Fruit fly (Drosophila melanogaster) whole organism, embryonic: ENCODE measurements around the gene CG31638.

ENCODE experiments used
- Antp ChIP-seq: fragments of 200-800 bp; sonication (Bioruptor generic); optimal IDR thresholded peaks from 3 replicates; lab custom pipeline; 2016; ENCODE audit warnings: missing biosample characterization, missing genetic modification characterization
- Atf6 ChIP-seq: fragments of 200-800 bp; sonication (Bioruptor generic); IDR thresholded peaks from 2 replicates; pipeline ENCODE4 v1.3.6; 2022; ENCODE audit warnings: missing biosample characterization, missing genetic modification characterization
- Blimp-1 ChIP-seq: fragments of 200-800 bp; sonication (Bioruptor generic); optimal IDR thresholded peaks from 3 replicates; lab custom pipeline; 2018; ENCODE audit warnings: missing biosample characterization, missing genetic modification characterization, mild to moderate bottlenecking, moderate library complexity, missing genetic modification reagents
- CG10366 ChIP-seq: fragments of 200-800 bp; sonication (Bioruptor generic); IDR thresholded peaks from 2 replicates; pipeline ENCODE4 v1.3.6; 2022; ENCODE audit warnings: missing biosample characterization, missing genetic modification characterization
- CG10959 ChIP-seq: fragments of 200-800 bp; sonication (Bioruptor generic); IDR thresholded peaks from 2 replicates; pipeline ENCODE4 v1.3.6; 2022; ENCODE audit warnings: missing biosample characterization, missing genetic modification characterization
- CG12219 ChIP-seq: fragments of 200-800 bp; sonication (Bioruptor generic); optimal IDR thresholded peaks from 3 replicates; lab custom pipeline; 2018; ENCODE audit warnings: missing biosample characterization, mild to moderate bottlenecking, missing genetic modification characterization
- CG12236 ChIP-seq: fragments of 200-800 bp; sonication (Bioruptor generic); optimal IDR thresholded peaks from 2 replicates; lab custom pipeline; 2016; ENCODE audit warnings: missing biosample characterization, missing genetic modification characterization
- CG12391 ChIP-seq: fragments of 200-800 bp; sonication (Bioruptor generic); optimal IDR thresholded peaks from 3 replicates; lab custom pipeline; 2018; ENCODE audit warnings: missing biosample characterization, mild to moderate bottlenecking, missing genetic modification characterization, moderate library complexity
- CG12942 ChIP-seq: fragments of 200-800 bp; sonication (Bioruptor generic); optimal IDR thresholded peaks from 3 replicates; lab custom pipeline; 2016; ENCODE audit warnings: missing biosample characterization, missing genetic modification characterization
- CG17385 ChIP-seq: fragments of 200-800 bp; sonication (Bioruptor generic); optimal IDR thresholded peaks from 3 replicates; lab custom pipeline; 2018; ENCODE audit warnings: missing biosample characterization, mild to moderate bottlenecking, missing genetic modification characterization
- CG1792 ChIP-seq: fragments of 200-800 bp; sonication (Bioruptor generic); optimal IDR thresholded peaks from 2 replicates; lab custom pipeline; 2016; ENCODE audit warnings: missing biosample characterization, missing genetic modification characterization
- CG2889 ChIP-seq: fragments of 200-800 bp; sonication (Bioruptor generic); IDR thresholded peaks from 3 replicates; pipeline ENCODE4 v1.3.6; 2022; ENCODE audit warnings: missing biosample characterization, missing genetic modification characterization
- CG31441 ChIP-seq: fragments of 200-800 bp; sonication (Bioruptor generic); IDR thresholded peaks from 2 replicates; pipeline ENCODE4 v1.3.6; 2022; ENCODE audit warnings: missing biosample characterization, missing genetic modification characterization
- CG3163 ChIP-seq: fragments of 200-800 bp; sonication (Bioruptor generic); optimal IDR thresholded peaks from 3 replicates; lab custom pipeline; 2016; ENCODE audit warnings: missing biosample characterization, missing genetic modification characterization
- CG32767 ChIP-seq: fragments of 200-800 bp; sonication (Bioruptor generic); IDR thresholded peaks from 2 replicates; pipeline ENCODE4 v1.3.6; 2022; ENCODE audit warnings: missing biosample characterization, missing genetic modification characterization
- CG3847 ChIP-seq: fragments of 200-800 bp; sonication (Bioruptor generic); IDR thresholded peaks from 2 replicates; pipeline ENCODE4 v1.3.6; 2022; ENCODE audit warnings: missing biosample characterization, missing genetic modification characterization
- CG4730 ChIP-seq: fragments of 200-800 bp; sonication (Bioruptor generic); IDR thresholded peaks from 2 replicates; pipeline ENCODE4 v1.3.6; 2022; ENCODE audit warnings: missing biosample characterization, missing genetic modification characterization
- CG7987 ChIP-seq: fragments of 200-800 bp; sonication (Bioruptor generic); optimal IDR thresholded peaks from 2 replicates; lab custom pipeline; 2018; ENCODE audit warnings: missing biosample characterization, mild to moderate bottlenecking, missing genetic modification characterization, moderate library complexity
- CG8281 ChIP-seq: fragments of 200-800 bp; sonication (Bioruptor generic); optimal IDR thresholded peaks from 2 replicates; lab custom pipeline; 2018; ENCODE audit warnings: missing biosample characterization, mild to moderate bottlenecking, missing genetic modification characterization, moderate library complexity
- CG8388 ChIP-seq: fragments of 200-800 bp; sonication (Bioruptor generic); optimal IDR thresholded peaks from 2 replicates; lab custom pipeline; 2019; ENCODE audit warnings: missing biosample characterization, mild to moderate bottlenecking, missing genetic modification characterization, moderate library complexity
- CG9727 ChIP-seq: fragments of 200-800 bp; sonication (Bioruptor generic); optimal IDR thresholded peaks from 3 replicates; lab custom pipeline; 2017; ENCODE audit warnings: missing biosample characterization, mild to moderate bottlenecking, missing genetic modification characterization
- CkIIα-i1 ChIP-seq: fragments of 200-800 bp; sonication (Bioruptor generic); IDR thresholded peaks from 2 replicates; pipeline ENCODE4 v1.3.6; 2022; ENCODE audit warnings: missing biosample characterization, missing genetic modification characterization
- Ets97D ChIP-seq: fragments of 200-800 bp; sonication (Bioruptor generic); optimal IDR thresholded peaks from 3 replicates; lab custom pipeline; 2016; ENCODE audit warnings: missing biosample characterization, missing genetic modification characterization
- Gsc ChIP-seq: fragments of 200-800 bp; sonication (Bioruptor generic); IDR thresholded peaks from 2 replicates; pipeline ENCODE4 v1.3.6; 2022; ENCODE audit warnings: missing biosample characterization, missing genetic modification characterization
- HHEX ChIP-seq: fragments of 200-800 bp; sonication (Bioruptor generic); optimal IDR thresholded peaks from 3 replicates; lab custom pipeline; 2017; ENCODE audit warnings: missing biosample characterization, mild to moderate bottlenecking, missing genetic modification characterization, missing genetic modification reagents
- Lhr ChIP-seq: fragments of 200-800 bp; sonication (Bioruptor generic); optimal IDR thresholded peaks from 3 replicates; lab custom pipeline; 2017; ENCODE audit warnings: mild to moderate bottlenecking, missing biosample characterization, missing genetic modification reagents, missing genetic modification characterization
- Myb ChIP-seq: fragments of 200-800 bp; sonication (Bioruptor generic); optimal IDR thresholded peaks from 2 replicates; lab custom pipeline; 2016; ENCODE audit warnings: missing biosample characterization, missing genetic modification characterization
- Nf-YC ChIP-seq: fragments of 200-800 bp; optimal IDR thresholded peaks from 3 replicates; lab custom pipeline; 2019; ENCODE audit warnings: missing biosample characterization, mild to moderate bottlenecking, missing genetic modification characterization, moderate library complexity
- Sry-β ChIP-seq: fragments of 200-800 bp; sonication (Bioruptor generic); optimal IDR thresholded peaks from 2 replicates; lab custom pipeline; 2018; ENCODE audit warnings: missing biosample characterization, mild to moderate bottlenecking, missing genetic modification characterization, moderate library complexity
- ac ChIP-seq: fragments of 200-800 bp; sonication (Bioruptor generic); optimal IDR thresholded peaks from 3 replicates; lab custom pipeline; 2017; ENCODE audit warnings: missing biosample characterization, mild to moderate bottlenecking, missing genetic modification characterization
- cato ChIP-seq: fragments of 200-800 bp; sonication (Bioruptor generic); optimal IDR thresholded peaks from 2 replicates; lab custom pipeline; 2016; ENCODE audit warnings: missing biosample characterization, missing genetic modification characterization, borderline replicate concordance
- da ChIP-seq: fragments of 200-800 bp; sonication (Bioruptor generic); optimal IDR thresholded peaks from 2 replicates; lab custom pipeline; 2016; ENCODE audit warnings: missing biosample characterization, missing genetic modification characterization
- dimm ChIP-seq: fragments of 200-800 bp; sonication (Bioruptor generic); IDR thresholded peaks from 2 replicates; pipeline ENCODE4 v1.3.6; 2022; ENCODE audit warnings: missing biosample characterization, missing genetic modification characterization
- dmrt11E ChIP-seq: fragments of 200-800 bp; sonication (Bioruptor generic); optimal IDR thresholded peaks from 3 replicates; lab custom pipeline; 2018; ENCODE audit warnings: missing biosample characterization, mild to moderate bottlenecking, missing genetic modification characterization, moderate library complexity
- gce ChIP-seq: fragments of 200-800 bp; sonication (Bioruptor generic); IDR thresholded peaks from 3 replicates; pipeline ENCODE4 v1.3.6; 2022; ENCODE audit warnings: missing biosample characterization, missing genetic modification characterization
- gem ChIP-seq: fragments of 200-800 bp; sonication (Bioruptor generic); optimal IDR thresholded peaks from 2 replicates; lab custom pipeline; 2019; ENCODE audit warnings: missing biosample characterization, mild to moderate bottlenecking, missing genetic modification characterization, moderate library complexity
- grau ChIP-seq: fragments of 200-800 bp; optimal IDR thresholded peaks from 3 replicates; lab custom pipeline; 2019; ENCODE audit warnings: missing biosample characterization, mild to moderate bottlenecking, missing genetic modification characterization, moderate library complexity
- grn ChIP-seq: fragments of 200-800 bp; sonication (Bioruptor generic); optimal IDR thresholded peaks from 3 replicates; lab custom pipeline; 2017; ENCODE audit warnings: missing biosample characterization, missing genetic modification characterization
- hb ChIP-seq: fragments of 200-800 bp; sonication (Bioruptor generic); IDR thresholded peaks from 3 replicates; pipeline ENCODE4 v1.3.6; 2022; ENCODE audit warnings: missing biosample characterization, missing genetic modification characterization; ENCODE audit not compliant: partially characterized antibody
- ken ChIP-seq: fragments of 200-800 bp; sonication (Bioruptor generic); IDR thresholded peaks from 3 replicates; pipeline ENCODE4 v1.3.6; 2022; ENCODE audit warnings: missing biosample characterization, missing genetic modification characterization
- nmo ChIP-seq: fragments of 200-800 bp; sonication (Bioruptor generic); optimal IDR thresholded peaks from 2 replicates; lab custom pipeline; 2018; ENCODE audit warnings: missing biosample characterization, mild to moderate bottlenecking, missing genetic modification characterization, moderate library complexity
- phol ChIP-seq: fragments of 200-800 bp; sonication (Bioruptor generic); optimal IDR thresholded peaks from 3 replicates; lab custom pipeline; 2018; ENCODE audit warnings: missing biosample characterization, mild to moderate bottlenecking, missing genetic modification characterization, moderate library complexity
- prd ChIP-seq, 3 experiments: fragments of >200 bp in 2 of 3; fragments of 200-800 bp in 1 of 3; sonication (Bioruptor generic) in 1 of 3; optimal IDR thresholded peaks in 2 of 3; IDR thresholded peaks in 1 of 3; 2 replicates in 2 of 3; 3 replicates in 1 of 3; pipeline versions ENCODE4 v1.3.6 to Lab custom; 2017 to 2022; ENCODE audit warnings: missing biosample characterization in 1 of 3, missing genetic modification characterization in 1 of 3
- sc ChIP-seq, 3 experiments: fragments of >200 bp in 2 of 3; fragments of 200-800 bp in 1 of 3; sonication (Bioruptor generic) in 1 of 3; optimal IDR thresholded peaks; 2 replicates in 2 of 3; 3 replicates in 1 of 3; lab custom pipeline; 2017; ENCODE audit warnings: mild to moderate bottlenecking in 1 of 3, missing biosample characterization in 1 of 3, missing genetic modification characterization in 1 of 3, missing genetic modification reagents in 1 of 3
- sd ChIP-seq: fragments of 200-800 bp; sonication (Bioruptor generic); optimal IDR thresholded peaks from 3 replicates; lab custom pipeline; 2018; ENCODE audit warnings: missing biosample characterization, mild to moderate bottlenecking, missing genetic modification characterization, moderate library complexity
- sisA ChIP-seq: fragments of 200-800 bp; sonication (Bioruptor generic); IDR thresholded peaks from 2 replicates; pipeline ENCODE4 v1.3.6; 2022; ENCODE audit warnings: missing biosample characterization, missing genetic modification characterization
- tio ChIP-seq: fragments of 200-800 bp; sonication (Bioruptor generic); optimal IDR thresholded peaks from 2 replicates; lab custom pipeline; 2017; ENCODE audit warnings: missing biosample characterization, missing genetic modification characterization, inconsistent platforms
- tll ChIP-seq, 2 experiments: fragments of 200-800 bp in 1 of 2; fragments of >200 bp in 1 of 2; sonication (Bioruptor generic) in 1 of 2; optimal IDR thresholded peaks; 2 replicates each; lab custom pipeline; 2017 to 2019; ENCODE audit warnings: missing biosample characterization in 2 of 2, missing genetic modification characterization in 2 of 2, mild to moderate bottlenecking in 1 of 2, moderate library complexity in 1 of 2
- trem ChIP-seq: fragments of 200-800 bp; optimal IDR thresholded peaks from 3 replicates; lab custom pipeline; 2019; ENCODE audit warnings: missing biosample characterization, mild to moderate bottlenecking, missing genetic modification characterization, moderate library complexity
- ttk ChIP-seq: fragments of 200-800 bp; sonication (Bioruptor generic); IDR thresholded peaks from 2 replicates; pipeline ENCODE4 v2.1.2; 2022; ENCODE audit warnings: missing biosample characterization, missing genetic modification characterization

CG31638 gene

DNA sequence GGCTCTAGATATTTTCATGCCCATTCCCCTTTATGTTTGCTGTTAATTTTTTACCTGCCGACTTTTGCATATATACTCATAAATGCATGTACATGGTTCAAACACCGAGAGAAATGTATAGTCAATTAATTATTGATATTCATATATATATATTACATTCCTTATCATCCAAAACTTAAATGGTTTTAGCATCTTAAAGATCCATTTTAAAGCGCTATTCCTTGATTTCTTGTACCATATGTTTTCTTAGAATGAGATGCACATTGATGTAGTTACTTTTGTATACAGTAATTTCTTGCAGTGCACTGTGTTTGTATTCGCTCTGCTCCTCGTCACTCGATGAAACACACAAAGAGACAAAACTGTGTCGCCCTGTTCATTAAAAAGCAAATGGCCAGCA lies 17.8 kb downstream of the CG31638 start (continued):
- no peak for TF ChIP-seq sd (tag; lab: Kevin White, UChicago)
- no peak for TF ChIP-seq CG2889 (GFP tag; lab: Robert Waterston, UW)
- no peak for TF ChIP-seq Ets97D
- no peak for TF ChIP-seq Atf6 (GFP tag; lab: Robert Waterston, UW)
- TF ChIP-seq Nf-YC (tag; lab: Kevin White, UChicago) = no peak
- TF ChIP-seq CG31441 (GFP tag; lab: Robert Waterston, UW) = peak; percentile 30; the same call in 1 of the 2 replicates
- no peak for TF ChIP-seq Antp (GFP tag; lab: Kevin White, UChicago)
- no peak for TF ChIP-seq ttk (GFP tag; lab: Robert Waterston, UW)
- TF ChIP-seq CG12219 = no peak
- TF ChIP-seq sisA = peak; percentile 36; the same call in 1 of the 2 replicates
- TF ChIP-seq tio (GFP tag; lab: Kevin White, UChicago) = no peak
- no peak for TF ChIP-seq CG10959 (GFP tag; lab: Robert Waterston, UW)
- no peak for TF ChIP-seq CG3847 (GFP tag; lab: Robert Waterston, UW)
- TF ChIP-seq grn (GFP tag; lab: Kevin White, UChicago) = no peak
- TF ChIP-seq sc (optimal IDR thresholded peaks at IDR 0.05; lab: Kevin White, UChicago) = no peak
- no peak for TF ChIP-seq sc (GFP tag; optimal IDR thresholded peaks at IDR 0.05; lab: Kevin White, UChicago)
- no peak for TF ChIP-seq HHEX (GFP tag; lab: Kevin White, UChicago)
- TF ChIP-seq nmo (GFP tag; lab: Kevin White, UChicago) = peak; percentile 40
- TF ChIP-seq prd (optimal IDR thresholded peaks at IDR 0.05; lab: Kevin White, UChicago) = no peak
- TF ChIP-seq prd (GFP tag; IDR thresholded peaks at IDR 0.05; lab: Robert Waterston, UW) = peak; percentile 69; the same call in 2 of the 3 replicates
- TF ChIP-seq gem (tag; lab: Kevin White, UChicago) = peak; percentile 69
- no peak for TF ChIP-seq gce (GFP tag; lab: Robert Waterston, UW)
- no peak for TF ChIP-seq CG12942 (GFP tag; lab: Kevin White, UChicago)
- no peak for TF ChIP-seq CG8281 (tag; lab: Kevin White, UChicago)
- TF ChIP-seq da = no peak
- peak; percentile 49 for TF ChIP-seq phol (tag; lab: Kevin White, UChicago)
- no peak for TF ChIP-seq trem (tag; lab: Kevin White, UChicago)
- TF ChIP-seq CG4730 (GFP tag; lab: Robert Waterston, UW) = no peak
- TF ChIP-seq Sry-β (GFP tag; lab: Kevin White, UChicago) = no peak
- no peak for TF ChIP-seq CG32767 (GFP tag; lab: Robert Waterston, UW)
- no peak for TF ChIP-seq ac (GFP tag; lab: Kevin White, UChicago)
- no peak for TF ChIP-seq CG1792 (GFP tag; lab: Kevin White, UChicago)
- TF ChIP-seq Lhr (GFP tag; lab: Kevin White, UChicago) = no peak
- TF ChIP-seq CG8388 = peak; percentile 13
- no peak for TF ChIP-seq tll (GFP tag; optimal IDR thresholded peaks at IDR 0.05; lab: Kevin White, UChicago)
- TF ChIP-seq CG7987 (GFP tag; lab: Kevin White, UChicago) = no peak
- TF ChIP-seq dmrt11E = peak; percentile 46
- peak; percentile 29 for TF ChIP-seq CG17385 (GFP tag; lab: Kevin White, UChicago)
- TF ChIP-seq Blimp-1 (GFP tag; lab: Kevin White, UChicago) = peak; percentile 40
- peak; percentile 10 for TF ChIP-seq CG9727 (GFP tag; lab: Kevin White, UChicago)
- TF ChIP-seq CG3163 (GFP tag; lab: Kevin White, UChicago) = no peak
- no peak for TF ChIP-seq Gsc (GFP tag; lab: Robert Waterston, UW)
- TF ChIP-seq ken (GFP tag; lab: Robert Waterston, UW) = no peak
- no peak for TF ChIP-seq CG12236 (GFP tag; lab: Kevin White, UChicago)
- no peak for TF ChIP-seq cato (GFP tag; lab: Kevin White, UChicago)
- TF ChIP-seq CG12391 (tag; lab: Kevin White, UChicago) = peak; percentile 46
- no peak; the same call in 1 of the 2 replicates for TF ChIP-seq CG10366 (GFP tag; lab: Robert Waterston, UW)
- no peak for TF ChIP-seq CkIIα-i1 (GFP tag; lab: Robert Waterston, UW)
- no peak for TF ChIP-seq Myb (GFP tag; lab: Kevin White, UChicago)
- peak; percentile 38 for TF ChIP-seq grau (tag; lab: Kevin White, UChicago)
- TF ChIP-seq hb (GFP tag; lab: Robert Waterston, UW) = no peak
- TF ChIP-seq dimm (GFP tag; lab: Robert Waterston, UW) = no peak
